Worm (Caenorhabditis elegans) whole organism, mixed stage, embryonic: ENCODE measurements around the gene Y48C3A.14.

Experiments
- M03D4.4 ChIP-seq: sonication (generic microtip); optimal IDR thresholded peaks from 2 replicates; lab custom pipeline; 2017; ENCODE audit warnings: mild to moderate bottlenecking, missing genetic modification characterization, missing compliant biosample characterization
- bed-3 ChIP-seq: fragments of 200-800 bp; sonication (Bioruptor generic); optimal IDR thresholded peaks from 3 replicates; lab custom pipeline; 2018; ENCODE audit warnings: mild to moderate bottlenecking, missing genetic modification characterization, moderate library complexity, missing compliant biosample characterization
- ceh-39 ChIP-seq: fragments of 150-350 bp; optimal IDR thresholded peaks from 2 replicates; lab custom pipeline; 2014; ENCODE audit warnings: missing biosample characterization, missing genetic modification characterization
- ceh-43 ChIP-seq: fragments of 200-800 bp; sonication (Bioruptor generic); optimal IDR thresholded peaks from 2 replicates; lab custom pipeline; 2018; ENCODE audit warnings: mild to moderate bottlenecking, missing genetic modification characterization, moderate library complexity, missing compliant biosample characterization
- ceh-83 ChIP-seq: fragments of 200-800 bp; sonication (Bioruptor generic); optimal IDR thresholded peaks from 2 replicates; lab custom pipeline; 2018; ENCODE audit warnings: mild to moderate bottlenecking, missing genetic modification characterization, missing compliant biosample characterization
- ces-1 ChIP-seq: fragments of 150-350 bp; optimal IDR thresholded peaks from 2 replicates; lab custom pipeline; 2014; ENCODE audit warnings: missing biosample characterization, missing genetic modification reagents, missing genetic modification characterization
- cnd-1 ChIP-seq: fragments of 200-800 bp; sonication (Bioruptor generic); optimal IDR thresholded peaks from 2 replicates; lab custom pipeline; 2018; ENCODE audit warnings: mild to moderate bottlenecking, missing genetic modification characterization, missing compliant biosample characterization
- elt-1 ChIP-seq: sonication (generic microtip); optimal IDR thresholded peaks from 2 replicates; lab custom pipeline; 2017; ENCODE audit warnings: missing genetic modification characterization, mild to moderate bottlenecking, missing compliant biosample characterization, antibody characterized with exemption, moderate library complexity, borderline replicate concordance; ENCODE audit not compliant: insufficient read depth
- elt-3 ChIP-seq: fragments of 150-350 bp; optimal IDR thresholded peaks from 2 replicates; lab custom pipeline; 2014; ENCODE audit warnings: missing biosample characterization, missing genetic modification characterization
- flh-1 ChIP-seq: fragments of 200-800 bp; sonication (Bioruptor generic); optimal IDR thresholded peaks from 2 replicates; lab custom pipeline; 2018; ENCODE audit warnings: mild to moderate bottlenecking, missing genetic modification characterization, moderate library complexity, missing compliant biosample characterization
- ham-2 ChIP-seq: fragments of 200-800 bp; sonication (Bioruptor generic); optimal IDR thresholded peaks from 2 replicates; lab custom pipeline; 2018; ENCODE audit warnings: mild to moderate bottlenecking, missing genetic modification characterization, missing compliant biosample characterization
- hlh-1 ChIP-seq: fragments of 150-350 bp; optimal IDR thresholded peaks from 2 replicates; lab custom pipeline; 2014; ENCODE audit warnings: missing biosample characterization, missing genetic modification reagents, missing genetic modification characterization
- lin-13 ChIP-seq: fragments of 150-350 bp; optimal IDR thresholded peaks from 2 replicates; lab custom pipeline; 2014; ENCODE audit warnings: missing biosample characterization, missing genetic modification characterization
- lin-32 ChIP-seq: fragments of 200-800 bp; sonication (Bioruptor generic); optimal IDR thresholded peaks from 2 replicates; lab custom pipeline; 2018; ENCODE audit warnings: mild to moderate bottlenecking, missing genetic modification characterization, missing compliant biosample characterization
- lsy-2 ChIP-seq: fragments of 150-350 bp; optimal IDR thresholded peaks from 2 replicates; lab custom pipeline; 2014; ENCODE audit warnings: missing biosample characterization, missing genetic modification characterization
- mep-1 ChIP-seq: fragments of 150-350 bp; optimal IDR thresholded peaks from 2 replicates; lab custom pipeline; 2017; ENCODE audit warnings: missing biosample characterization, missing genetic modification reagents, missing genetic modification characterization, inconsistent platforms
- mls-2 ChIP-seq: sonication (generic microtip); optimal IDR thresholded peaks from 2 replicates; lab custom pipeline; 2016; ENCODE audit warnings: mild to moderate bottlenecking, missing genetic modification characterization, moderate library complexity, missing compliant biosample characterization
- nhr-12 ChIP-seq: fragments of 150-350 bp; optimal IDR thresholded peaks from 2 replicates; lab custom pipeline; 2014; ENCODE audit warnings: missing biosample characterization, missing genetic modification characterization
- nhr-2 ChIP-seq: fragments of 150-350 bp; optimal IDR thresholded peaks from 2 replicates; lab custom pipeline; 2014; ENCODE audit warnings: missing biosample characterization, missing genetic modification characterization
- nhr-237 ChIP-seq: fragments of 150-350 bp; optimal IDR thresholded peaks from 2 replicates; lab custom pipeline; 2014; ENCODE audit warnings: missing biosample characterization, missing genetic modification characterization
- nhr-28 ChIP-seq: fragments of 150-350 bp; optimal IDR thresholded peaks from 2 replicates; lab custom pipeline; 2014; ENCODE audit warnings: missing biosample characterization, missing genetic modification characterization
- nhr-76 ChIP-seq: sonication (generic microtip); optimal IDR thresholded peaks from 2 replicates; lab custom pipeline; 2017; ENCODE audit warnings: missing biosample characterization, missing genetic modification characterization
- pha-4 ChIP-seq: fragments of 150-350 bp; optimal IDR thresholded peaks from 2 replicates; lab custom pipeline; 2018; ENCODE audit warnings: missing biosample characterization, missing genetic modification reagents, missing genetic modification characterization
- sem-2 ChIP-seq: fragments of 200-800 bp; sonication (Bioruptor generic); optimal IDR thresholded peaks from 2 replicates; lab custom pipeline; 2018; ENCODE audit warnings: mild to moderate bottlenecking, missing genetic modification characterization, missing compliant biosample characterization
- snpc-4 ChIP-seq: fragments of 150-350 bp; optimal IDR thresholded peaks from 2 replicates; lab custom pipeline; 2014; ENCODE audit warnings: missing biosample characterization, missing genetic modification characterization
- sptf-1 ChIP-seq: sonication (generic microtip); optimal IDR thresholded peaks from 2 replicates; lab custom pipeline; 2017; ENCODE audit warnings: mild to moderate bottlenecking, missing genetic modification characterization, moderate library complexity, missing compliant biosample characterization
- tbx-8 ChIP-seq: fragments of 200-800 bp; sonication (Bioruptor generic); optimal IDR thresholded peaks from 2 replicates; lab custom pipeline; 2018; ENCODE audit warnings: mild to moderate bottlenecking, missing genetic modification characterization, moderate library complexity, missing compliant biosample characterization
- unc-120 ChIP-seq: sonication (generic microtip); optimal IDR thresholded peaks from 2 replicates; lab custom pipeline; 2017; ENCODE audit warnings: missing genetic modification characterization, missing compliant biosample characterization; ENCODE audit not compliant: poor library complexity, severe bottlenecking
- unc-39 ChIP-seq: fragments of 150-350 bp; optimal IDR thresholded peaks from 2 replicates; lab custom pipeline; 2014; ENCODE audit warnings: missing biosample characterization, missing genetic modification characterization
- unc-62 ChIP-seq: fragments of 150-350 bp; optimal IDR thresholded peaks from 2 replicates; lab custom pipeline; 2014; ENCODE audit warnings: missing biosample characterization, missing genetic modification reagents, missing genetic modification characterization
- zip-8 ChIP-seq: fragments of 150-350 bp; optimal IDR thresholded peaks from 2 replicates; lab custom pipeline; 2014; ENCODE audit warnings: missing biosample characterization, missing genetic modification characterization
- ztf-11 ChIP-seq: fragments of 150-350 bp; optimal IDR thresholded peaks from 2 replicates; lab custom pipeline; 2014; ENCODE audit warnings: missing biosample characterization, missing genetic modification characterization

The Y48C3A.14 gene

ce11 chrII:13389461-13389860, at the start of gene Y48C3A.14:
Gene Y48C3A.14, plus strand, starts transcription at chrII:13389761.
- no peak for TF ChIP-seq sptf-1 (tag; lab: Kevin White, UChicago)
- no peak for TF ChIP-seq mls-2 (tag; lab: Kevin White, UChicago)
- TF ChIP-seq ceh-43 (GFP tag; lab: Kevin White, UChicago), result no peak
- TF ChIP-seq pha-4 (tag; lab: Kevin White, UChicago), result no peak
- TF ChIP-seq ham-2 (GFP tag; lab: Kevin White, UChicago), result no peak
- no peak for TF ChIP-seq tbx-8 (GFP tag; lab: Kevin White, UChicago)
- TF ChIP-seq lin-13, result no peak
- no peak for TF ChIP-seq elt-3 (tag; lab: Kevin White, UChicago)
- no peak for TF ChIP-seq nhr-28 (tag; lab: Kevin White, UChicago)

DNA sequence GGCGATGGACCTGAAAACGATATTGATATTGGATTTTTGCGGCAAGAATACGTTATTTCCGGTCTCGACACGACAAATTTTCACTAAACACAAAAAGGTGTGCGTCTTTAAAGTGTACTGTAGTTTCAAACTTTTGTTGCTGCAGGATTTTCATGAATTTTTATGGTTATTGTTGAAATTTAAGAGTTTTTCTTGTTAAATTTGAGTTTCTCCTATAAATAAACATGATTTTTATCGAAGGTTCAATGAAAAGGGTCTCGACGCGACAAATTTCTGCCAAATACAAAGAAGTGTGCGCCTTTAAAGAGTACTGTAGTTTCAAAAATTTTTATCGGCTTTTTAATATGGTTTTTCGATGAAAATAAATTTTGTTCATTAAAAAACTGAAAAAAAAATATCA, 49.6 kb upstream of the Y48C3A.14 start:
- TF ChIP-seq nhr-28 (tag; lab: Kevin White, UChicago) (no peak), sem-2 (GFP tag; lab: Kevin White, UChicago) (no peak), M03D4.4 (tag; lab: Kevin White, UChicago) (no peak), unc-62 (GFP tag; lab: Kevin White, UChicago) (no peak), ham-2 (GFP tag; lab: Kevin White, UChicago) (no peak), ces-1 (no peak), ceh-39 (tag; lab: Kevin White, UChicago) (no peak), hlh-1 (no peak), cnd-1 (no peak), mep-1 (no peak), elt-1 (tag; lab: Kevin White, UChicago) (no peak), snpc-4 (tag; lab: Kevin White, UChicago) (no peak), ztf-11 (tag; lab: Kevin White, UChicago) (no peak), unc-39 (no peak), mls-2 (tag; lab: Kevin White, UChicago) (no peak), nhr-12 (no peak), ceh-83 (GFP tag; lab: Kevin White, UChicago) (no peak), pha-4 (tag; lab: Kevin White, UChicago) (no peak), lsy-2 (tag; lab: Kevin White, UChicago) (no peak), flh-1 (GFP tag; lab: Kevin White, UChicago) (no peak)

DNA sequence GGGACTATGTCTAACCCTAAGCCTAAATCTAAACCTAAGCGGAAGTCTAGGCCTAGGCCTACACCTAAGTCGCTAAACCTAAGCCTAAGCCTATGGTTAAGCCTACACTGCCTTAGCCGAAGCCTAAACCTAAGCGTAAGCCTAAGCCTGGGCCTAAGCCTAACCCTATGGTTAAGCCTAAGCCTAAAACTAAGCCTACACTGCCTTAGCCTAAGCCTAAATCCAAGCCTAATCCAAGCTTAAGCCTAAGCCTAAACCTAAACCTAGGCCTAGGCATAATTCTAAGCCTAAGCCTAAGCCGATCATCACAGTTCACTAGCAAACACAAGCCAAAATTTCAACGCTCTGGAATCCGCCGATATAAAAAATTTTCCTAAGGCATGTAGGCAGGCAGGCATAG, 48.2 kb upstream of the Y48C3A.14 start:
- TF ChIP-seq ceh-83 (GFP tag; lab: Kevin White, UChicago), result no peak
- TF ChIP-seq lin-32, result no peak
- TF ChIP-seq sem-2 (GFP tag; lab: Kevin White, UChicago), result no peak
- TF ChIP-seq ham-2 (GFP tag; lab: Kevin White, UChicago), result no peak
- no peak for TF ChIP-seq ces-1
- no peak for TF ChIP-seq bed-3 (GFP tag; lab: Kevin White, UChicago)
- TF ChIP-seq mep-1, result no peak
- TF ChIP-seq elt-3 (tag; lab: Kevin White, UChicago), result no peak
- TF ChIP-seq nhr-76 (tag; lab: Kevin White, UChicago), result no peak
- TF ChIP-seq lsy-2 (tag; lab: Kevin White, UChicago), result no peak
- TF ChIP-seq nhr-28 (tag; lab: Kevin White, UChicago), result no peak
- TF ChIP-seq sptf-1 (tag; lab: Kevin White, UChicago), result no peak

- TF ChIP-seq sem-2 (GFP tag; lab: Kevin White, UChicago) (no peak), zip-8 (no peak), lsy-2 (tag; lab: Kevin White, UChicago) (no peak), M03D4.4 (tag; lab: Kevin White, UChicago) (no peak), ceh-83 (GFP tag; lab: Kevin White, UChicago) (no peak), ztf-11 (tag; lab: Kevin White, UChicago) (no peak), nhr-2 (tag; lab: Kevin White, UChicago) (no peak), lin-32 (no peak), bed-3 (GFP tag; lab: Kevin White, UChicago) (no peak), elt-3 (tag; lab: Kevin White, UChicago) (no peak), cnd-1 (no peak), ces-1 (no peak), pha-4 (tag; lab: Kevin White, UChicago) (no peak), lin-13 (no peak), ham-2 (GFP tag; lab: Kevin White, UChicago) (no peak)
Observed at ce11 chrII:13356092-13356491, 33.5 kb upstream of the Y48C3A.14 start, which contains the start of gene dmsr-3. Gene dmsr-3, minus strand, starts transcription at chrII:13356192.

- TF ChIP-seq unc-39, result no peak
- no peak for TF ChIP-seq nhr-237 (tag; lab: Kevin White, UChicago)
- no peak for TF ChIP-seq hlh-1
- TF ChIP-seq sptf-1 (tag; lab: Kevin White, UChicago), result no peak
- no peak for TF ChIP-seq ceh-83 (GFP tag; lab: Kevin White, UChicago)
- no peak for TF ChIP-seq elt-3 (tag; lab: Kevin White, UChicago)
- TF ChIP-seq ztf-11 (tag; lab: Kevin White, UChicago), result no peak
- TF ChIP-seq sem-2 (GFP tag; lab: Kevin White, UChicago), result no peak
- no peak for TF ChIP-seq lsy-2 (tag; lab: Kevin White, UChicago)
- TF ChIP-seq nhr-12, result no peak
- TF ChIP-seq unc-120, result no peak
- TF ChIP-seq elt-1 (tag; lab: Kevin White, UChicago), result no peak
- no peak for TF ChIP-seq M03D4.4 (tag; lab: Kevin White, UChicago)
- TF ChIP-seq, all 35 proteins: peak for 0
Observed at ce11 chrII:13367784-13368183, 21.8 kb upstream of the Y48C3A.14 start.
